Worm (Caenorhabditis elegans) whole organism, late embryonic: ENCODE results near the gene lec-5.

Source experiments
- che-1 ChIP-seq: sonication (generic microtip); optimal IDR thresholded peaks from 2 replicates; lab custom pipeline; 2016; ENCODE audit warnings: mild to moderate bottlenecking, missing genetic modification characterization, missing compliant biosample characterization
- pqm-1 ChIP-seq: sonication (generic microtip); optimal IDR thresholded peaks from 2 replicates; lab custom pipeline; 2016; ENCODE audit warnings: missing genetic modification characterization, missing compliant biosample characterization
- rnt-1 ChIP-seq: sonication (generic microtip); optimal IDR thresholded peaks from 2 replicates; lab custom pipeline; 2016; ENCODE audit warnings: missing genetic modification characterization, missing compliant biosample characterization
- ztf-16 ChIP-seq: sonication (generic microtip); optimal IDR thresholded peaks from 2 replicates; lab custom pipeline; 2017; ENCODE audit warnings: missing genetic modification characterization, missing compliant biosample characterization

DNA sequence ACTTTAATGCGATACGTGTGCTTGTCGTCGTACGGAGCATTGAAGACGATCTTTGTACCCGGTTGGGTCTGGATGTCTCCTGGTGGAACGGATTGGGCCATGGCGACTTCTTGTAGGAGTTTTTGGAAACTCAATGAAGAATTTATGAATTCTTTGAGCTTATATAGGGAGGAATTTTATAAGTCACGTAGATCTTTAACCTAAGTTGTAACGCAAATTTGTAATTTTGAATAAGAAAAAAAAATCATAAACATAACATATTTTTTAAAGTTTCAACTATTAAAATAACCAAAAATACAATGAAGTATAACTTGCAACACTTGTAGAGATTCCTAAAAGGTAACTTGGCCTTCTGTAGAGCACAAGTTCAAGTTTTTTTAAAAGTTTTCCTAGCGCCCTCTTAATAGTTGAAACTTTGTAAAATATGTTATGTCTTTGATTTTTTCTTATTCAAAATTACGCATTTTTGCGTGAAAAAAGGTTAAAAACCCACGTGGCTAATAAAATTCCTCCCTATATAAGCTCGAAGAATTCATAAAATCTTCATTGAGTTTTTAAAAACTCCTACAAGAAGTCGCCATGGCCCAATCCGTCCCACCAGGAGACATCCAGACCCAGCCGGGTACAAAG, 43.4 kb downstream of the lec-5 start, which contains the start of the genes msp-63 and msp-142:
- TF ChIP-seq pqm-1 = no peak
- TF ChIP-seq che-1 (tag; lab: Kevin White, UChicago) = no peak
- no peak for TF ChIP-seq ztf-16
- TF ChIP-seq rnt-1 (tag; lab: Kevin White, UChicago) = no peak
